Worm (Caenorhabditis elegans): ENCODE data around the gene nduf-2.2.
A peak's percentile ranks its signal among the peaks of the same experiment; 100 is the strongest.

The nduf-2.2 gene

ce11 chrIII:6420995-6421404, 44.0 kb upstream of the nduf-2.2 start (continued):
- TF ChIP-seq spr-3 (GFP tag; optimal IDR thresholded peaks at IDR 0.05) (peak; percentile 78), attf-4 (tag; optimal IDR thresholded peaks at IDR 0.05) (no peak), nhr-48 (tag; optimal IDR thresholded peaks at IDR 0.05) (peak; percentile 93), ZK546.5 (tag; optimal IDR thresholded peaks at IDR 0.05) (no peak), set-16 (GFP tag; IDR thresholded peaks at IDR 0.05) (peak; percentile 88), nhr-102 (tag; optimal IDR thresholded peaks at IDR 0.05) (peak; percentile 92), ces-1 (GFP tag; optimal IDR thresholded peaks at IDR 0.05) (no peak), lsy-2 (tag; optimal IDR thresholded peaks at IDR 0.05) (peak; percentile 69 to 82), sdz-12 (GFP tag; optimal IDR thresholded peaks at IDR 0.05) (no peak), snpc-1.2 (GFP tag; IDR thresholded peaks at IDR 0.05) (no peak), nhr-76 (tag; optimal IDR thresholded peaks at IDR 0.05) (peak; percentile 40), F37D6.2 (tag; optimal IDR thresholded peaks at IDR 0.05) (peak; percentile 39), daf-19 (GFP tag; conservative IDR thresholded peaks at IDR 0.05) (no peak), mxl-2 (GFP tag; conservative IDR thresholded peaks at IDR 0.05) (peak; percentile 62; the same call in 1 of the 2 replicates), lin-13 (GFP tag; optimal IDR thresholded peaks at IDR 0.05) (peak; percentile 10), dmd-9 (GFP tag; IDR thresholded peaks at IDR 0.05) (peak; percentile 73; the same call in 1 of the 2 replicates), aly-2 (tag; optimal IDR thresholded peaks at IDR 0.05) (no peak), R02D3.7 (tag; optimal IDR thresholded peaks at IDR 0.05) (no peak), ZK337.2 (GFP tag; IDR thresholded peaks at IDR 0.05) (0 out of 2 replicates have a peak, but pooled peaks have one; percentile 39)

ce11 chrIII:6421473-6421872, 43.5 kb upstream of the nduf-2.2 start:
- TF ChIP-seq nhr-11 (tag; optimal IDR thresholded peaks at IDR 0.05): no peak
- TF ChIP-seq hlh-30 (tag; optimal IDR thresholded peaks at IDR 0.05; ENCODE audit: insufficient read depth): no peak
- TF ChIP-seq nhr-10 (tag; optimal IDR thresholded peaks at IDR 0.05): peak; percentile 45
- no peak for TF ChIP-seq F44E2.7 (GFP tag; IDR thresholded peaks at IDR 0.05)
- TF ChIP-seq nhr-111 (GFP tag; optimal IDR thresholded peaks at IDR 0.05): no peak
- no peak for TF ChIP-seq F49E8.2 (tag; optimal IDR thresholded peaks at IDR 0.05; ENCODE audit: borderline replicate concordance)
- TF ChIP-seq lsy-2 (tag; optimal IDR thresholded peaks at IDR 0.05): no peak
- peak; percentile 63 for TF ChIP-seq aha-1 (tag)
- no peak for TF ChIP-seq nhr-42 (GFP tag; IDR thresholded peaks at IDR 0.05)
- TF ChIP-seq lin-1 (GFP tag; IDR thresholded peaks at IDR 0.05): no peak
- TF ChIP-seq mep-1 (tag; optimal IDR thresholded peaks at IDR 0.05): no peak

- TF ChIP-seq nhr-41 (GFP tag; IDR thresholded peaks at IDR 0.05) (no peak), ztf-7 (tag; optimal IDR thresholded peaks at IDR 0.05) (no peak), tag-97 (GFP tag; IDR thresholded peaks at IDR 0.05) (no peak), mes-2 (tag; optimal IDR thresholded peaks at IDR 0.05; ENCODE audit: poor library complexity, severe bottlenecking) (peak; percentile 4), unc-130 (GFP tag; optimal IDR thresholded peaks at IDR 0.05) (no peak), hmg-1.1 (GFP tag; IDR thresholded peaks at IDR 0.05) (peak; percentile 60; the same call in 1 of the 2 replicates), lin-38 (GFP tag; IDR thresholded peaks at IDR 0.05) (no peak), hif-1 (tag; optimal IDR thresholded peaks at IDR 0.05) (peak in 1 of 2 experiments; percentile 51), hlh-11 (tag; optimal IDR thresholded peaks at IDR 0.05) (peak; percentile 82), dmd-8 (GFP tag; IDR thresholded peaks at IDR 0.05) (no peak), skn-1 (tag; optimal IDR thresholded peaks at IDR 0.05) (no peak), nhr-102 (tag; optimal IDR thresholded peaks at IDR 0.05) (peak; percentile 18), pha-4 (GFP tag; IDR thresholded peaks at IDR 0.05) (no peak), pha-4 (tag; optimal IDR thresholded peaks at IDR 0.05) (no peak), php-3 (GFP tag; IDR thresholded peaks at IDR 0.05) (peak; percentile 86; the same call in 1 of the 2 replicates), ceh-20 (GFP tag; IDR thresholded peaks at IDR 0.05) (peak; percentile 31; the same call in 1 of the 2 replicates), daf-16 (GFP tag; optimal IDR thresholded peaks at IDR 0.05) (no peak), daf-16 (tag; optimal IDR thresholded peaks at IDR 0.05) (peak; percentile 73), lir-3 (tag; optimal IDR thresholded peaks at IDR 0.05) (no peak), ama-1 (optimal IDR thresholded peaks at IDR 0.05) (no peak), aly-2 (tag; optimal IDR thresholded peaks at IDR 0.05) (no peak), F37D6.2 (tag; optimal IDR thresholded peaks at IDR 0.05) (no peak), nhr-6 (tag; optimal IDR thresholded peaks at IDR 0.05) (no peak)
These were observed 43.0 kb upstream of the nduf-2.2 start for ce11 chrIII:6421973-6422511.

Data from whole organism, L4 larva.